Fruit fly (Drosophila melanogaster): Measurements from ENCODE around the gene Best1.
A peak's percentile ranks its signal among the peaks of the same experiment; 100 is the strongest.

The Best1 gene

dm6 chr3R:10112195-10112594 is 58.1 kb downstream of the Best1 start, which contains the start of gene CAH7:
CAH7 (plus strand) TSS chr3R:10112237.
- peak; percentile 22 for TF ChIP-seq CG8478 (optimal IDR thresholded peaks at IDR 0.05)
- TF ChIP-seq al (GFP tag; IDR thresholded peaks at IDR 0.05), result no peak
- peak; percentile 42 for TF ChIP-seq cad (GFP tag; optimal IDR thresholded peaks at IDR 0.05)
- TF ChIP-seq CG31388 (GFP tag; optimal IDR thresholded peaks at IDR 0.05), result no peak
- no peak for TF ChIP-seq Chrac-16 (GFP tag; optimal IDR thresholded peaks at IDR 0.05)
- no peak for TF ChIP-seq hkb (optimal IDR thresholded peaks at IDR 0.05)
- 0 out of 2 replicates have a peak, but pooled peaks have one; percentile 2 for TF ChIP-seq hkb (GFP tag; IDR thresholded peaks at IDR 0.05)
- TF ChIP-seq wor (GFP tag; IDR thresholded peaks at IDR 0.05), result no peak
- peak; percentile 82 for TF ChIP-seq CG15479 (GFP tag; optimal IDR thresholded peaks at IDR 0.05)
- no peak for TF ChIP-seq vfl (GFP tag; optimal IDR thresholded peaks at IDR 0.05)
- TF ChIP-seq zf30C (GFP tag; optimal IDR thresholded peaks at IDR 0.05), result no peak
- TF ChIP-seq YL-1 (GFP tag; optimal IDR thresholded peaks at IDR 0.05), result no peak
- 0 out of 3 replicates have a peak, but pooled peaks have one; percentile 2 for TF ChIP-seq CG11093 (GFP tag; IDR thresholded peaks at IDR 0.05)
- TF ChIP-seq CG7987 (GFP tag; optimal IDR thresholded peaks at IDR 0.05), result no peak
- no peak for TF ChIP-seq CG30020 (tag; optimal IDR thresholded peaks at IDR 0.05)
- TF ChIP-seq CG15073 (GFP tag; optimal IDR thresholded peaks at IDR 0.05), result no peak
- TF ChIP-seq ham (GFP tag; IDR thresholded peaks at IDR 0.05), result no peak
- 0 out of 4 replicates have a peak, but pooled peaks have one; percentile 59 for TF ChIP-seq chinmo (GFP tag; IDR thresholded peaks at IDR 0.05; ENCODE audit: partially characterized antibody)
- TF ChIP-seq Med (GFP tag), result peak; percentile 13
- TF ChIP-seq CG16815 (GFP tag; optimal IDR thresholded peaks at IDR 0.05), result no peak
- no peak for TF ChIP-seq CG17359 (tag; optimal IDR thresholded peaks at IDR 0.05)
- peak; percentile 82 for TF ChIP-seq cg (GFP tag; optimal IDR thresholded peaks at IDR 0.05)
- no peak for TF ChIP-seq dmrt99B (tag; optimal IDR thresholded peaks at IDR 0.05)
- TF ChIP-seq lbe (GFP tag; optimal IDR thresholded peaks at IDR 0.05), result no peak

dm6 chr3R:10111815-10112185 is 58.5 kb downstream of the Best1 start:
- TF ChIP-seq CG30403 (GFP tag; optimal IDR thresholded peaks at IDR 0.05) (peak; percentile 44), CG9437 (GFP tag; optimal IDR thresholded peaks at IDR 0.05) (peak; percentile 26), CG18619 (GFP tag; optimal IDR thresholded peaks at IDR 0.05) (peak; percentile 22), ranshi (GFP tag; IDR thresholded peaks at IDR 0.05) (0 out of 2 replicates have a peak, but pooled peaks have one; percentile 22), Meics (GFP tag; optimal IDR thresholded peaks at IDR 0.05) (peak; percentile 12), CG4282 (GFP tag; optimal IDR thresholded peaks at IDR 0.05) (no peak), unpg (GFP tag; optimal IDR thresholded peaks at IDR 0.05) (peak; percentile 27), CG8924 (tag; optimal IDR thresholded peaks at IDR 0.05) (peak; percentile 2), BEAF-32 (GFP tag; optimal IDR thresholded peaks at IDR 0.05) (no peak), ci (GFP tag; IDR thresholded peaks at IDR 0.05) (no peak), kah (GFP tag; optimal IDR thresholded peaks at IDR 0.05) (no peak), CG32772 (GFP tag; IDR thresholded peaks at IDR 0.05) (no peak), CG8765 (GFP tag; IDR thresholded peaks at IDR 0.05) (no peak), CG4424 (GFP tag; optimal IDR thresholded peaks at IDR 0.05) (peak; percentile 39), pan (optimal IDR thresholded peaks at IDR 0.05) (no peak), pan (GFP tag; optimal IDR thresholded peaks at IDR 0.05 in 1 of 2, IDR thresholded peaks at IDR 0.05 in 1 of 2) (peak in 1 of 2 experiments; percentile 7), CG5245 (GFP tag; optimal IDR thresholded peaks at IDR 0.05) (no peak), CG8388 (GFP tag; optimal IDR thresholded peaks at IDR 0.05) (peak; percentile 13), CG6791 (GFP tag; IDR thresholded peaks at IDR 0.05; ENCODE audit: partially characterized antibody) (no peak), Ptx1 (GFP tag; IDR thresholded peaks at IDR 0.05) (0 out of 2 replicates have a peak, but pooled peaks have one; percentile 8), CG3281 (GFP tag; optimal IDR thresholded peaks at IDR 0.05) (peak; percentile 4), Trl (optimal IDR thresholded peaks at IDR 0.05) (peak in 1 of 2 experiments; percentile 23), Trl (GFP tag; optimal IDR thresholded peaks at IDR 0.05) (no peak), D19B (GFP tag; optimal IDR thresholded peaks at IDR 0.05) (no peak), gem (tag; optimal IDR thresholded peaks at IDR 0.05) (peak; percentile 55), CG4707 (GFP tag; optimal IDR thresholded peaks at IDR 0.05) (no peak), emc (GFP tag; optimal IDR thresholded peaks at IDR 0.05) (no peak), CG7556 (GFP tag; optimal IDR thresholded peaks at IDR 0.05) (peak; percentile 45), CG12391 (tag; optimal IDR thresholded peaks at IDR 0.05) (peak; percentile 4)
